Fruit fly (Drosophila melanogaster): ENCODE results near the gene CG5199.

The CG5199 gene

DNA sequence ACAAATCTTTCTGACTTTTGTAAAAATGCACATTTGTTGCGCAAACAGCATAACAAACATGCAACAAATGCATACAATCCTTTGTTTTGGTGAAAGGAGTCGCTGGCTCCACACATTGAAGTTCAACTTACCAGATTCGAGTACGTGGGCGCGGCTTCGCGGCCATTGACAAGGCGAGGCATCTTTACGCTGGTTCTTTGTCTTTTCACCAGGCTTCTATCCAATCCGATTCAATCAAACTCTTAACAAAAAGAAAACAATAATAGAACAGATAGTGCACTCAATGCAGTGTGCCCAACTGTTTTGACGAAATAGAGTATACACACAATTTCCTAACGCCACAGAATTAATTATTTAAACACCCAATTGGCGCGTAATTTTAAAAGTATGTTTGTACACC, 22.5 kb downstream of the CG5199 start, which contains the start of gene CG5262 (continued):
- TF ChIP-seq CG8359 (GFP tag; optimal IDR thresholded peaks at IDR 0.05; ENCODE audit: borderline replicate concordance) (no peak), Pdp1 (GFP tag; optimal IDR thresholded peaks at IDR 0.05) (peak in 1 of 2 experiments; percentile 55), CG2199 (GFP tag; IDR thresholded peaks at IDR 0.05) (peak; percentile 48; the same call in 1 of the 3 replicates), CG15514 (GFP tag; optimal IDR thresholded peaks at IDR 0.05) (peak; percentile 44), Ets97D (GFP tag; optimal IDR thresholded peaks at IDR 0.05) (no peak), CG33213 (GFP tag; optimal IDR thresholded peaks at IDR 0.05) (peak; percentile 15), MESR4 (GFP tag; optimal IDR thresholded peaks at IDR 0.05) (peak; percentile 67), pita (GFP tag; optimal IDR thresholded peaks at IDR 0.05) (no peak), PHDP (tag; optimal IDR thresholded peaks at IDR 0.05) (no peak), CG10959 (GFP tag; IDR thresholded peaks at IDR 0.05) (no peak), CG2678 (tag; optimal IDR thresholded peaks at IDR 0.05) (no peak), Ada2b (GFP tag; IDR thresholded peaks at IDR 0.05) (no peak), CG15011 (GFP tag; optimal IDR thresholded peaks at IDR 0.05) (no peak), pho (GFP tag; optimal IDR thresholded peaks at IDR 0.05) (no peak), grn (GFP tag; optimal IDR thresholded peaks at IDR 0.05) (no peak), hkb (optimal IDR thresholded peaks at IDR 0.05) (no peak), hkb (GFP tag; IDR thresholded peaks at IDR 0.05) (no peak), tio (GFP tag; optimal IDR thresholded peaks at IDR 0.05) (no peak), sd (tag; optimal IDR thresholded peaks at IDR 0.05) (no peak), Vsx1 (GFP tag; optimal IDR thresholded peaks at IDR 0.05) (no peak), CTCF (GFP tag; optimal IDR thresholded peaks at IDR 0.05) (peak; percentile 31), dimm (GFP tag; IDR thresholded peaks at IDR 0.05) (no peak), YL-1 (GFP tag; optimal IDR thresholded peaks at IDR 0.05) (peak; percentile 56), HLH54F (GFP tag; optimal IDR thresholded peaks at IDR 0.05) (no peak), sob (GFP tag; IDR thresholded peaks at IDR 0.05) (no peak), Meics (GFP tag; optimal IDR thresholded peaks at IDR 0.05) (no peak), CG12769 (tag; optimal IDR thresholded peaks at IDR 0.05) (no peak)

DNA sequence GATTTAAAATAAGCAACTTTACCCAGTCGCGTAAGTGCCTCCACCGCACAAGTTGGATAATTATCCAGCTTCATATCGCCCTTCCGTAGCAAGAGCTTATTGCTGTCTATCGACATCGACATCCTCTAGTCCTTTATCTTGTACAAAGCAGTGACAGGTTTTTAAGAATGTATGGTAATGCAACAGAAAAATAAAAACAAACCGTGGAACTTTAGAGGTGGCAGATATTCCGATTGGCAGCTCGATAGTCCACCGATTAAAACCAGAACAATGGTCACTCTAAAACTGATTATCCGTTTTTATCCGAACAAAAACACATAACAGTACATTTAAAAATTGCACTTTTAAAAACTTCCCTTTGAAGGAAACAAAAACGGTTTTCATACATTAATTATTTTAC, 25.2 kb downstream of the CG5199 start, which contains the start of gene CG5274:
TSS of gene CG5274 (minus strand) at position 218 of the 400 bp plus-strand sequence.
- no peak for TF ChIP-seq Ptx1 (GFP tag; IDR thresholded peaks at IDR 0.05)
- TF ChIP-seq CG10462 (GFP tag; optimal IDR thresholded peaks at IDR 0.05) = peak; percentile 40
- TF ChIP-seq Sry-δ (GFP tag; optimal IDR thresholded peaks at IDR 0.05) = peak; percentile 79
- TF ChIP-seq Dip2 (GFP tag; IDR thresholded peaks at IDR 0.05) = no peak
- no peak for TF ChIP-seq NfI (GFP tag; optimal IDR thresholded peaks at IDR 0.05)
- TF ChIP-seq E2f2 (GFP tag; IDR thresholded peaks at IDR 0.05) = peak; percentile 57
- peak; percentile 70 for TF ChIP-seq CG6791 (GFP tag; IDR thresholded peaks at IDR 0.05; ENCODE audit: partially characterized antibody)
- no peak for TF ChIP-seq CG15073 (GFP tag; optimal IDR thresholded peaks at IDR 0.05)
- no peak for TF ChIP-seq Atf-2 (GFP tag; optimal IDR thresholded peaks at IDR 0.05)
- no peak for TF ChIP-seq CG10366 (GFP tag; IDR thresholded peaks at IDR 0.05)
- TF ChIP-seq ham (GFP tag; IDR thresholded peaks at IDR 0.05) = no peak
- TF ChIP-seq jumu (GFP tag; optimal IDR thresholded peaks at IDR 0.05) = no peak
- TF ChIP-seq CG4854 (GFP tag; optimal IDR thresholded peaks at IDR 0.05) = no peak
- peak; percentile 58; the same call in 1 of the 2 replicates for TF ChIP-seq amos (GFP tag; IDR thresholded peaks at IDR 0.05; ENCODE audit: partially characterized antibody)
- TF ChIP-seq sr (GFP tag; IDR thresholded peaks at IDR 0.05) = no peak
- no peak for TF ChIP-seq gsb-n (tag; optimal IDR thresholded peaks at IDR 0.05)
- TF ChIP-seq Atf3 (GFP tag; optimal IDR thresholded peaks at IDR 0.05) = no peak
- TF ChIP-seq sna (GFP tag; IDR thresholded peaks at IDR 0.05; ENCODE audit: partially characterized antibody) = 0 out of 2 replicates have a peak, but pooled peaks have one; percentile 26
- no peak for TF ChIP-seq CG2875 (GFP tag; optimal IDR thresholded peaks at IDR 0.05)
- no peak for TF ChIP-seq cato (GFP tag; optimal IDR thresholded peaks at IDR 0.05; ENCODE audit: borderline replicate concordance)
- TF ChIP-seq Dll (GFP tag; IDR thresholded peaks at IDR 0.05; ENCODE audit: partially characterized antibody) = 0 out of 4 replicates have a peak, but pooled peaks have one; percentile 37
- no peak for TF ChIP-seq zfh1 (GFP tag; IDR thresholded peaks at IDR 0.05)
- no peak for TF ChIP-seq CG11398 (GFP tag; optimal IDR thresholded peaks at IDR 0.05)
- no peak for TF ChIP-seq sc (optimal IDR thresholded peaks at IDR 0.05)
- TF ChIP-seq sc (GFP tag; optimal IDR thresholded peaks at IDR 0.05) = no peak
- peak; percentile 73 for TF ChIP-seq Dref (GFP tag; IDR thresholded peaks at IDR 0.05)
- TF ChIP-seq kah (GFP tag; optimal IDR thresholded peaks at IDR 0.05) = no peak
